Worm (Caenorhabditis elegans): Measurements from ENCODE around the gene R74.8.

DNA sequence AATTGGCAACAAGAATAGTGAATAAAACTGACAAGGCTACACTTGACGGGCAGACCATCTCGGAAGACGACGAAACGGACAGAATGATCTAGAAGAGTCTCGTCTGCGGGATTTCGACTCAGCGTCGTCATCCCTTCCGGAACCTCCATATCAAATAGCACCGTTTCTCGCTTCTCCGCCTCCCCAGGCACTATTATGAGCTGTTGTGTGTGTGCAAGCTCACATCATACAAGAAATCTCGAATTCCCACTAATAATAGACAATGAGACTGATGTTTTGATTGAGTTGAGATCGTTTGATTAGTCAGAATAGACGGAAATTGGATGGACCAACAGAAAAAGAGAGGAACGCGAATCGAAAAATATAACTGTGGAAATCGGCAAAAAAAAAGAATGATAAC, 15.8 kb upstream of the R74.8 start, which contains the start of gene spp-28:
- TF ChIP-seq npax-4 (tag; optimal IDR thresholded peaks at IDR 0.05) (no peak), sdc-2 (tag; optimal IDR thresholded peaks at IDR 0.05) (no peak), hlh-13 (GFP tag; optimal IDR thresholded peaks at IDR 0.05) (no peak), pax-1 (tag; optimal IDR thresholded peaks at IDR 0.05) (no peak), elt-2 (tag; optimal IDR thresholded peaks at IDR 0.05) (no peak), pha-4 (tag; optimal IDR thresholded peaks at IDR 0.05) (no peak), dmd-4 (tag; optimal IDR thresholded peaks at IDR 0.05; ENCODE audit: borderline replicate concordance) (no peak), unc-86 (tag; optimal IDR thresholded peaks at IDR 0.05) (no peak), dve-1 (tag; optimal IDR thresholded peaks at IDR 0.05) (no peak), syd-9 (tag; optimal IDR thresholded peaks at IDR 0.05) (no peak), ceh-45 (GFP tag; IDR thresholded peaks at IDR 0.05) (no peak), ama-1 (optimal IDR thresholded peaks at IDR 0.05) (no peak)
